Fruit fly (Drosophila melanogaster): ENCODE measurements around the gene CG3842.

Gene CG3842

DNA sequence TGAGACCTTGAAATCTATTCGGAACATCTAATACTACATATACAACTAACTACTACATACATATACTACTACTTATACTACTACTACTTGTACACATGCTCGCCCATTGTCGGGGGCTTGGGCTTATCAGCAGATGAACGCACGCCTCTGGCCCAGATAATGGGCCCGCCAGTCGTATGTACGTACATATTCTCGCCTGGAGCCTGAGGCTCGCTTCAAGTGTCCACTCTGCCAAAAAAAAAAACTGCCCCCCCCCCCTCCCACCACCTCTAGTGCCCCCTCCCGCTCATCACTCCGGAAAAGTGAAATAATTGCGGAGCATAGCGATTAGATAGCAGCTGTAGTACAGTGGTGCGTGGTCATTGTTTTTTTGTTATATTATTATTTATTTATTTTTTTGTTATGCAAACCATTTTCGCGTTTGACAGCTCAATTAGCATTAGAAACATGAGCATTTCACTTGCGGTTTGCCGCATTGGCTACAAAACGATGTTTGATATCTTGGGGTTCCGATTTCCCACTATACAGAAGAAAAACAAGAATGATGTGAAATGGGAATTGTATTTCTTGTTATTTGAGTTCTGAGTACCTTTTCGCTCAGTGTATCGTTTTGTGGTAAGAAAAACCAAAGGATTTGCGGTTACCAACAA lies 19.3 kb downstream of the CG3842 start (continued):
- TF ChIP-seq gfzf (GFP tag; optimal IDR thresholded peaks at IDR 0.05) (no peak), CG6791 (GFP tag; IDR thresholded peaks at IDR 0.05; ENCODE audit: partially characterized antibody) (no peak), Hr51 (GFP tag; optimal IDR thresholded peaks at IDR 0.05) (peak in 1 of 2 experiments; percentile 42), CG15269 (tag; optimal IDR thresholded peaks at IDR 0.05) (peak; percentile 44), gem (tag; optimal IDR thresholded peaks at IDR 0.05) (peak; percentile 50), HmgZ (tag; optimal IDR thresholded peaks at IDR 0.05) (peak; percentile 41), E2f1 (GFP tag; IDR thresholded peaks at IDR 0.05) (0 out of 2 replicates have a peak, but pooled peaks have one; percentile 27), CG4328 (GFP tag; optimal IDR thresholded peaks at IDR 0.05) (peak; percentile 14), CG13894 (tag; optimal IDR thresholded peaks at IDR 0.05) (peak; percentile 3), CG43689 (GFP tag; IDR thresholded peaks at IDR 0.05) (no peak), Taf1 (GFP tag; IDR thresholded peaks at IDR 0.05) (no peak), CG2678 (tag; optimal IDR thresholded peaks at IDR 0.05) (peak; percentile 44), slbo (GFP tag; IDR thresholded peaks at IDR 0.05) (0 out of 2 replicates have a peak, but pooled peaks have one; percentile 21), NfI (GFP tag; optimal IDR thresholded peaks at IDR 0.05) (peak; percentile 4), CG9609 (GFP tag; optimal IDR thresholded peaks at IDR 0.05) (no peak), CG18599 (GFP tag; optimal IDR thresholded peaks at IDR 0.05) (peak; percentile 3), sqz (GFP tag; optimal IDR thresholded peaks at IDR 0.05) (peak; percentile 64), CG6854 (GFP tag; optimal IDR thresholded peaks at IDR 0.05) (peak; percentile 5), Nf-YB (GFP tag; optimal IDR thresholded peaks at IDR 0.05) (no peak), Dbx (GFP tag; IDR thresholded peaks at IDR 0.05) (0 out of 3 replicates have a peak, but pooled peaks have one; percentile 15), CG13424 (tag; optimal IDR thresholded peaks at IDR 0.05) (peak; percentile 10), CG14667 (GFP tag; IDR thresholded peaks at IDR 0.05) (no peak), Rfx (GFP tag; IDR thresholded peaks at IDR 0.05) (0 out of 2 replicates have a peak, but pooled peaks have one; percentile 17), Optix (GFP tag; IDR thresholded peaks at IDR 0.05) (0 out of 3 replicates have a peak, but pooled peaks have one; percentile 25), Meics (GFP tag; optimal IDR thresholded peaks at IDR 0.05) (peak; percentile 32), CG13296 (GFP tag; optimal IDR thresholded peaks at IDR 0.05) (peak; percentile 25), Fer1 (GFP tag; optimal IDR thresholded peaks at IDR 0.05) (peak; percentile 28), D19B (GFP tag; optimal IDR thresholded peaks at IDR 0.05) (peak; percentile 3), pzg (GFP tag; optimal IDR thresholded peaks at IDR 0.05) (no peak), CG30403 (GFP tag; optimal IDR thresholded peaks at IDR 0.05) (peak; percentile 18), CG7839 (tag; optimal IDR thresholded peaks at IDR 0.05) (peak; percentile 38), Sox102F (GFP tag; optimal IDR thresholded peaks at IDR 0.05) (peak; percentile 13), cato (GFP tag; optimal IDR thresholded peaks at IDR 0.05; ENCODE audit: borderline replicate concordance) (no peak), bbx (GFP tag; IDR thresholded peaks at IDR 0.05; ENCODE audit: partially characterized antibody) (no peak), chinmo (GFP tag; IDR thresholded peaks at IDR 0.05; ENCODE audit: partially characterized antibody) (peak; percentile 71; the same call in 2 of the 4 replicates), CG17829 (tag; optimal IDR thresholded peaks at IDR 0.05) (no peak), sd (tag; optimal IDR thresholded peaks at IDR 0.05) (peak; percentile 67), CG18619 (GFP tag; optimal IDR thresholded peaks at IDR 0.05) (peak; percentile 25), Ravus (GFP tag; IDR thresholded peaks at IDR 0.05) (no peak)

Data from whole organism, embryonic.